Fruit fly (Drosophila melanogaster): ENCODE measurements around the gene GAA1.

The GAA1 gene

dm6 chrX:5880139-5880924, 7.2 kb upstream of the GAA1 start (continued):
- TF ChIP-seq CG12744 (GFP tag; optimal IDR thresholded peaks at IDR 0.05) (peak; percentile 26), al (GFP tag; IDR thresholded peaks at IDR 0.05) (no peak), CG5245 (GFP tag; optimal IDR thresholded peaks at IDR 0.05) (peak; percentile 11), Six4 (GFP tag; optimal IDR thresholded peaks at IDR 0.05) (no peak), Ets97D (GFP tag; optimal IDR thresholded peaks at IDR 0.05) (peak; percentile 15), Ptx1 (GFP tag; IDR thresholded peaks at IDR 0.05) (peak; percentile 62), Mes4 (GFP tag; optimal IDR thresholded peaks at IDR 0.05) (no peak), ssp (GFP tag; IDR thresholded peaks at IDR 0.05) (no peak), CG17802 (tag; optimal IDR thresholded peaks at IDR 0.05) (no peak), CG11504 (tag; optimal IDR thresholded peaks at IDR 0.05) (peak; percentile 52), CG42726 (GFP tag; IDR thresholded peaks at IDR 0.05; ENCODE audit: partially characterized antibody) (no peak), CG4282 (GFP tag; optimal IDR thresholded peaks at IDR 0.05) (no peak), cg (GFP tag; optimal IDR thresholded peaks at IDR 0.05) (peak; percentile 95), CG7928 (GFP tag; optimal IDR thresholded peaks at IDR 0.05) (no peak), Asciz (GFP tag; optimal IDR thresholded peaks at IDR 0.05) (peak; percentile 29), CG5180 (GFP tag; optimal IDR thresholded peaks at IDR 0.05) (no peak), kni (GFP tag; optimal IDR thresholded peaks at IDR 0.05) (peak; percentile 54), YL-1 (GFP tag; optimal IDR thresholded peaks at IDR 0.05) (peak; percentile 74), lov (optimal IDR thresholded peaks at IDR 0.05) (no peak), lov (GFP tag; IDR thresholded peaks at IDR 0.05) (no peak), TFAM (GFP tag; optimal IDR thresholded peaks at IDR 0.05) (no peak), CG10274 (GFP tag; optimal IDR thresholded peaks at IDR 0.05) (no peak), CG13894 (tag; optimal IDR thresholded peaks at IDR 0.05) (peak; percentile 30), Gsc (GFP tag; IDR thresholded peaks at IDR 0.05) (no peak), Fer3 (tag; optimal IDR thresholded peaks at IDR 0.05) (peak; percentile 58), Hmx (GFP tag; optimal IDR thresholded peaks at IDR 0.05) (no peak), NfI (GFP tag; optimal IDR thresholded peaks at IDR 0.05) (peak; percentile 57), slp2 (GFP tag; optimal IDR thresholded peaks at IDR 0.05) (no peak), CG8290 (GFP tag; optimal IDR thresholded peaks at IDR 0.05) (no peak), CG8290 (tag; optimal IDR thresholded peaks at IDR 0.05) (peak in 1 of 2 experiments; percentile 78), CG7745 (tag; optimal IDR thresholded peaks at IDR 0.05) (no peak), cad (GFP tag; optimal IDR thresholded peaks at IDR 0.05) (no peak), sr (GFP tag; IDR thresholded peaks at IDR 0.05) (no peak), CG2875 (GFP tag; optimal IDR thresholded peaks at IDR 0.05) (peak; percentile 21), Gug (GFP tag; IDR thresholded peaks at IDR 0.05) (peak; percentile 56; the same call in 2 of the 4 replicates), CG18619 (GFP tag; optimal IDR thresholded peaks at IDR 0.05) (no peak), CG12769 (tag; optimal IDR thresholded peaks at IDR 0.05) (peak; percentile 63), zen (tag; optimal IDR thresholded peaks at IDR 0.05) (peak; percentile 8), CG10366 (GFP tag; IDR thresholded peaks at IDR 0.05) (no peak), Hey (tag; optimal IDR thresholded peaks at IDR 0.05) (no peak), bcd (GFP tag; optimal IDR thresholded peaks at IDR 0.05) (no peak), CoRest (tag; optimal IDR thresholded peaks at IDR 0.05) (peak; percentile 49), CG2129 (GFP tag; IDR thresholded peaks at IDR 0.05; ENCODE audit: partially characterized antibody) (no peak), CG11085 (GFP tag; IDR thresholded peaks at IDR 0.05) (no peak), Hr78 (GFP tag; optimal IDR thresholded peaks at IDR 0.05) (peak in 1 of 2 experiments; percentile 65), CG18011 (GFP tag; optimal IDR thresholded peaks at IDR 0.05) (no peak), CG18262 (tag; optimal IDR thresholded peaks at IDR 0.05) (peak; percentile 55), CG12071 (GFP tag; optimal IDR thresholded peaks at IDR 0.05) (peak; percentile 51), zfh1 (GFP tag; IDR thresholded peaks at IDR 0.05) (no peak), CG1529 (GFP tag; optimal IDR thresholded peaks at IDR 0.05) (no peak)

Measured in whole organism, embryonic.